Worm (Caenorhabditis elegans): Measurements from ENCODE around the gene srz-102.

- TF ChIP-seq elt-3 (tag; optimal IDR thresholded peaks at IDR 0.05) (no peak), egl-27 (tag; optimal IDR thresholded peaks at IDR 0.05) (no peak), ceh-82 (tag; optimal IDR thresholded peaks at IDR 0.05) (no peak), nhr-23 (tag; optimal IDR thresholded peaks at IDR 0.05) (no peak), nhr-237 (tag; optimal IDR thresholded peaks at IDR 0.05) (no peak), lin-13 (GFP tag; optimal IDR thresholded peaks at IDR 0.05) (no peak), nhr-12 (tag; optimal IDR thresholded peaks at IDR 0.05) (no peak), unc-39 (tag; optimal IDR thresholded peaks at IDR 0.05) (no peak), unc-62 (GFP tag; optimal IDR thresholded peaks at IDR 0.05) (no peak), fos-1 (tag; optimal IDR thresholded peaks at IDR 0.05) (no peak), lsy-2 (tag; optimal IDR thresholded peaks at IDR 0.05) (no peak), snpc-4 (tag; optimal IDR thresholded peaks at IDR 0.05) (no peak)
Measured at ce11 chrV:16695499-16695898, 8.2 kb downstream of the srz-102 start.

Measured in whole organism, L2 larva.